Worm (Caenorhabditis elegans): Measurements from ENCODE around the gene F16H6.4.

The F16H6.4 gene

DNA sequence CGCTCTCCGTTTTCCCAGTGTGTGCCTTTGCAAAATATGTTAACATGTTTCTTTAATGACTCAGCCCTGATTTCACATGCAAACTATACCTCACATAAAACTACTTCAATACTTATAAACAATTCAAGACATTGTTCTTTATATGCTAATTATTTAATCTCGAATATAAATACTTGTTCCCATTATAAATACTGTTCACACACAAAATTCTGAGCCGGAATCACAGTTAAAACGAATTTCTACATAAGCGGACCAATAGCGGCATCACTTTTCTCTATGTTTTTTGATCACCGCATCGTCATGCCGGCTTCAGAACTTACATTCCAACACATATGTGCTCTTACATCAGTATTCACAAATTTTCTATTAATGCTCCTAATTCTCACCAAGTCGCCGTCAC lies 56.0 kb downstream of the F16H6.4 start, which contains the start of gene R10E8.5:
Gene R10E8.5 (plus strand): TSS at position 301 of the 400 bp plus-strand sequence.
- TF ChIP-seq med-1 (GFP tag; optimal IDR thresholded peaks at IDR 0.05; ENCODE audit: insufficient read depth) (no peak), cog-1 (tag; optimal IDR thresholded peaks at IDR 0.05) (no peak), ztf-23 (GFP tag; IDR thresholded peaks at IDR 0.05) (no peak), flt-1 (GFP tag; IDR thresholded peaks at IDR 0.05) (no peak), ztf-29 (GFP tag; IDR thresholded peaks at IDR 0.05) (no peak), klf-2 (GFP tag; conservative IDR thresholded peaks at IDR 0.05) (no peak)

Measured in whole organism, midembryonic.